Worm (Caenorhabditis elegans): Measurements from ENCODE around the gene C18B10.6.

DNA sequence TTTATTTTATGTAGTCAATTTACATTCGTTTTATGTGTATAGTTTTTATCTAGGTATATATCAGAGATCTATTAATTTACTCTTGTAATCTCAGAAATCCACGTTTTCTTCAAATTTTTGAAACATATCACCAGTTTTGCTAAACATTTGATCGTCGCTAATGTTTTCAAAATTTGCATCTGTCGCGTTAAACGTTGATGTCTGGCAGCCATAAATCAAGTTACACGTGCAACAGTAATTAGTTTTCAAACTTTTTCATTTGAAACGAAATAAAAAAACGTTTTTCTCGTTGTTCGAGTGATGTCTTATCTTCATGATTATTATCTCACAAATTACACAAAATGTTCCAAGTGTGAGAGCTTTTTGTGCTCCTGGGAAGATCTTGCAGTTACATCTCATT, 16.6 kb upstream of the C18B10.6 start, which contains the start of gene srh-79:
- no peak for TF ChIP-seq elt-3 (tag; optimal IDR thresholded peaks at IDR 0.05)
- no peak for TF ChIP-seq nhr-76 (tag; optimal IDR thresholded peaks at IDR 0.05)
- TF ChIP-seq skn-1 (tag; optimal IDR thresholded peaks at IDR 0.05) = no peak
- no peak for TF ChIP-seq elt-2 (tag; optimal IDR thresholded peaks at IDR 0.05)
- TF ChIP-seq nhr-77 (tag; optimal IDR thresholded peaks at IDR 0.05) = no peak
- TF ChIP-seq ceh-82 (tag; optimal IDR thresholded peaks at IDR 0.05) = no peak
- no peak for TF ChIP-seq nhr-11 (tag; optimal IDR thresholded peaks at IDR 0.05)
- TF ChIP-seq daf-12 (tag; optimal IDR thresholded peaks at IDR 0.05) = no peak
- TF ChIP-seq elt-1 (tag; optimal IDR thresholded peaks at IDR 0.05) = no peak
- TF ChIP-seq zag-1 (tag; optimal IDR thresholded peaks at IDR 0.05) = no peak
- TF ChIP-seq unc-39 (tag; optimal IDR thresholded peaks at IDR 0.05) = no peak
- no peak for TF ChIP-seq ztf-11 (tag; optimal IDR thresholded peaks at IDR 0.05)
- TF ChIP-seq fkh-10 (GFP tag; optimal IDR thresholded peaks at IDR 0.05) = no peak
- TF ChIP-seq mdl-1 (tag; optimal IDR thresholded peaks at IDR 0.05) = no peak
